Worm (Caenorhabditis elegans): ENCODE results near the gene F54A3.5.

DNA sequence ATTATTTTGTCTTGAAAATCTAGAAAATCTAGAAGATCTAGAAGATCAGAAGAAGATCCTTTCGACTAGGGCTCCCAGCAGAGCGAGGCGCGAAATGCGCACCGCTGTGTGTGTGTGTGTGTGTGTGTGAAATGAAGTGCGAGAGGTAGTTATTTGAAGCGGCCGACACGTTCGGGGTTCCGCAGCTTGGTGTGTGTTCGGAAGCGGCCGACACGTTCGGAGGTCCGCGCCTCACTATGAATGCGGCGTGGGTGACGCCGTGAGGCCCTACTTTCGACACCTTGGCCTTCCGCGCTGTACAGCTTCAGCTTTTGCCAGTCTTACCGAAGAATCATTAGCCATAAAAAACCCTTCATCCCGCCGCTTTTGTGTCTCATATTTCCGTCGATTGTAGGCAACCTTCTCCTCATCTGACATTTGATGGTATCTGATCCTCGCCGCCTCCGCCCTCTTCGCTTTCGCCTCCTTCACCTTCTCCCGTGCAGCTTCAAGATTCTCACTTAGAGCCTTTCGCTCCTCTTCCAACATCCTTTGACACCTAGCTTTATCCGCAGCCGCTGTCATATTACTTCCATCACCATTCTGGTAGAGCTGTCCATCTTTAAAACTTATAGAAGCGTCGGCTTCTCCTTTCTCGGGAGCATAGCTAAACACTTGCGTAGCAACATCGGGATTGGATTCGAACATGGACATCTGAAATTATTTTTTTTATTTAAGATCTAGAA is 8.4 kb downstream of the F54A3.5 start:
- no peak for TF ChIP-seq elt-3 (tag; optimal IDR thresholded peaks at IDR 0.05)
- TF ChIP-seq mab-5 (tag; optimal IDR thresholded peaks at IDR 0.05): no peak
- no peak for TF ChIP-seq elt-1 (tag; optimal IDR thresholded peaks at IDR 0.05; ENCODE audit: borderline replicate concordance, insufficient read depth)

Data from whole organism, mixed stage, embryonic.